Worm (Caenorhabditis elegans): Measurements from ENCODE around the gene pqn-32.

ce11 chrII:13066777-13067290, 41.0 kb upstream of the pqn-32 start:
- TF ChIP-seq mdl-1 (tag; optimal IDR thresholded peaks at IDR 0.05) (no peak), nhr-237 (tag; optimal IDR thresholded peaks at IDR 0.05) (no peak), zip-4 (GFP tag; optimal IDR thresholded peaks at IDR 0.05) (no peak), unc-130 (tag; optimal IDR thresholded peaks at IDR 0.05) (no peak), unc-86 (tag; optimal IDR thresholded peaks at IDR 0.05) (no peak), aha-1 (tag; optimal IDR thresholded peaks at IDR 0.05) (no peak), lin-13 (GFP tag; optimal IDR thresholded peaks at IDR 0.05) (no peak), snpc-4 (tag; optimal IDR thresholded peaks at IDR 0.05) (no peak), aly-2 (tag; optimal IDR thresholded peaks at IDR 0.05) (no peak), ceh-82 (tag; optimal IDR thresholded peaks at IDR 0.05) (peak in 1 of 3 experiments; percentile 15)

Measured in whole organism, L1 larva.